Fruit fly (Drosophila melanogaster) whole organism, wandering third instar larva: ENCODE measurements around the gene CG14262.

Source experiments
- Abd-B ChIP-seq: fragments of >200 bp; optimal IDR thresholded peaks from 2 replicates; lab custom pipeline; 2017; ENCODE audit warnings: missing biosample characterization, missing genetic modification characterization
- CG32264 ChIP-seq: fragments of 200-800 bp; sonication (Bioruptor generic); optimal IDR thresholded peaks from 2 replicates; lab custom pipeline; 2016; ENCODE audit warnings: missing biosample characterization, missing genetic modification characterization
- CG9705 ChIP-seq: fragments of 200-800 bp; sonication (Bioruptor generic); optimal IDR thresholded peaks from 2 replicates; lab custom pipeline; 2018; ENCODE audit warnings: missing biosample characterization, mild to moderate bottlenecking, missing genetic modification characterization
- CrebA ChIP-seq: fragments of 200-800 bp; sonication (Bioruptor generic); optimal IDR thresholded peaks from 2 replicates; lab custom pipeline; 2016; ENCODE audit warnings: missing biosample characterization, mild to moderate bottlenecking, missing genetic modification characterization, borderline replicate concordance
- Dfd ChIP-seq: fragments of >200 bp; optimal IDR thresholded peaks from 2 replicates; lab custom pipeline; 2017; ENCODE audit warnings: missing biosample characterization, missing genetic modification characterization
- Dif ChIP-seq: fragments of 200-275, 200-300 bp; sonication (Bioruptor generic); optimal IDR thresholded peaks from 2 replicates; lab custom pipeline; 2018; ENCODE audit warnings: missing biosample characterization, missing genetic modification characterization; ENCODE audit not compliant: partially characterized antibody
- GATAd ChIP-seq: sonication (Bioruptor generic); optimal IDR thresholded peaks from 2 replicates; lab custom pipeline; 2016; ENCODE audit warnings: missing biosample characterization, missing genetic modification characterization
- HLH106 ChIP-seq: fragments of 200-800 bp; optimal IDR thresholded peaks from 3 replicates; lab custom pipeline; 2019; ENCODE audit warnings: missing biosample characterization, mild to moderate bottlenecking, missing genetic modification characterization, moderate library complexity
- Hnf4 ChIP-seq: fragments of 200-800 bp; sonication (Bioruptor generic); optimal IDR thresholded peaks from 2 replicates; lab custom pipeline; 2016; ENCODE audit warnings: missing biosample characterization, mild to moderate bottlenecking, missing genetic modification characterization
- Hr78 ChIP-seq: fragments of >200 bp; optimal IDR thresholded peaks from 2 replicates; lab custom pipeline; 2017; ENCODE audit warnings: missing biosample characterization, missing genetic modification characterization
- Hr83 ChIP-seq: fragments of 200-300 bp; sonication (Bioruptor generic); optimal IDR thresholded peaks from 2 replicates; lab custom pipeline; 2016; ENCODE audit warnings: missing biosample characterization, mild to moderate bottlenecking, missing genetic modification characterization, moderate library complexity; ENCODE audit not compliant: poor library complexity, severe bottlenecking
- Jra ChIP-seq: sonication (Bioruptor generic); optimal IDR thresholded peaks from 2 replicates; lab custom pipeline; 2016; ENCODE audit warnings: missing biosample characterization, missing genetic modification characterization
- Mio ChIP-seq: sonication (Bioruptor generic); optimal IDR thresholded peaks from 2 replicates; lab custom pipeline; 2016; ENCODE audit warnings: missing biosample characterization, missing genetic modification characterization
- Myc ChIP-seq: fragments of >200 bp; optimal IDR thresholded peaks from 2 replicates; lab custom pipeline; 2017
- N ChIP-seq: fragments of >200 bp; optimal IDR thresholded peaks from 2 replicates; lab custom pipeline; 2018; ENCODE audit warnings: missing biosample characterization, missing external identifiers, missing genetic modification characterization
- OdsH ChIP-seq: fragments of 200-800 bp; sonication (Bioruptor generic); optimal IDR thresholded peaks from 2 replicates; lab custom pipeline; 2016; ENCODE audit warnings: missing biosample characterization, mild to moderate bottlenecking, missing genetic modification characterization
- Rel ChIP-seq, 2 experiments: fragments of 200-800 bp; sonication (Bioruptor generic) in 1 of 2; optimal IDR thresholded peaks; 2 replicates in 1 of 2; 3 replicates in 1 of 2; lab custom pipeline; 2016 to 2019; ENCODE audit warnings: mild to moderate bottlenecking in 2 of 2, missing biosample characterization in 2 of 2, missing genetic modification characterization in 2 of 2, moderate library complexity in 1 of 2
- Sp1 ChIP-seq: fragments of 200-800 bp; sonication (Bioruptor generic); optimal IDR thresholded peaks from 3 replicates; lab custom pipeline; 2019; ENCODE audit warnings: missing biosample characterization, mild to moderate bottlenecking, missing genetic modification characterization, moderate library complexity
- Vsx2 ChIP-seq: fragments of 200-300, 225-300 bp; sonication (Bioruptor generic); optimal IDR thresholded peaks from 2 replicates; lab custom pipeline; 2018; ENCODE audit warnings: missing biosample characterization, missing genetic modification characterization; ENCODE audit not compliant: partially characterized antibody
- br ChIP-seq: fragments of 200-800 bp; sonication (Bioruptor generic); optimal IDR thresholded peaks from 2 replicates; lab custom pipeline; 2016; ENCODE audit warnings: missing biosample characterization, missing genetic modification characterization
- brk ChIP-seq: fragments of 200-800 bp; sonication (Bioruptor generic); optimal IDR thresholded peaks from 2 replicates; lab custom pipeline; 2016; ENCODE audit warnings: missing biosample characterization, mild to moderate bottlenecking, missing genetic modification characterization
- dl ChIP-seq, 2 experiments: fragments of 175-275, 200-275 bp in 1 of 2; fragments of 200-275 bp in 1 of 2; sonication (Bioruptor generic); optimal IDR thresholded peaks; lab custom pipeline; 2018; ENCODE audit warnings: mild to moderate bottlenecking in 2 of 2, missing biosample characterization in 2 of 2, missing genetic modification characterization in 2 of 2, moderate library complexity in 2 of 2; ENCODE audit not compliant: partially characterized antibody in 2 of 2, insufficient read depth in 1 of 2
- dmrt93B ChIP-seq: fragments of 200-800 bp; sonication (Bioruptor generic); optimal IDR thresholded peaks from 2 replicates; lab custom pipeline; 2018; ENCODE audit warnings: missing biosample characterization, mild to moderate bottlenecking, missing genetic modification characterization
- dsf ChIP-seq: sonication (Bioruptor generic); optimal IDR thresholded peaks from 2 replicates; lab custom pipeline; 2016; ENCODE audit warnings: missing biosample characterization, missing genetic modification characterization, borderline replicate concordance
- ey ChIP-seq: fragments of 200-800 bp; sonication (Bioruptor generic); optimal IDR thresholded peaks from 2 replicates; lab custom pipeline; 2016; ENCODE audit warnings: missing biosample characterization, missing genetic modification characterization
- foxo ChIP-seq, 2 experiments: fragments of 200-800 bp; sonication (Bioruptor generic); optimal IDR thresholded peaks; 2 replicates in 1 of 2; 3 replicates in 1 of 2; lab custom pipeline; 2016 to 2017; ENCODE audit warnings: missing biosample characterization in 2 of 2, missing genetic modification characterization in 2 of 2
- fru ChIP-seq: fragments of 200-800 bp; sonication (Bioruptor generic); optimal IDR thresholded peaks from 3 replicates; lab custom pipeline; 2016; ENCODE audit warnings: missing biosample characterization, mild to moderate bottlenecking, missing genetic modification characterization
- h ChIP-seq: fragments of 200-800 bp; sonication (Bioruptor generic); optimal IDR thresholded peaks from 3 replicates; lab custom pipeline; 2016; ENCODE audit warnings: missing biosample characterization, mild to moderate bottlenecking, missing genetic modification characterization
- jim ChIP-seq: fragments of 175-275, 200-325 bp; sonication (Bioruptor generic); optimal IDR thresholded peaks from 2 replicates; lab custom pipeline; 2016; ENCODE audit warnings: missing biosample characterization, mild to moderate bottlenecking, missing genetic modification characterization
- lola ChIP-seq: fragments of >200 bp; optimal IDR thresholded peaks from 2 replicates; lab custom pipeline; 2017; ENCODE audit warnings: missing biosample characterization, missing genetic modification characterization
- pan ChIP-seq: fragments of >200 bp; optimal IDR thresholded peaks from 2 replicates; lab custom pipeline; 2017
- psq ChIP-seq: fragments of 200-800 bp; sonication (Bioruptor generic); optimal IDR thresholded peaks from 3 replicates; lab custom pipeline; 2017; ENCODE audit warnings: missing biosample characterization, mild to moderate bottlenecking, missing genetic modification characterization, moderate library complexity
- rgr ChIP-seq: fragments of 200-800 bp; sonication (Bioruptor generic); optimal IDR thresholded peaks from 3 replicates; lab custom pipeline; 2016; ENCODE audit warnings: missing biosample characterization, mild to moderate bottlenecking, missing genetic modification characterization
- sage ChIP-seq: fragments of 200-800 bp; sonication (Bioruptor generic); optimal IDR thresholded peaks from 2 replicates; lab custom pipeline; 2016; ENCODE audit warnings: missing biosample characterization, mild to moderate bottlenecking, missing genetic modification characterization
- sv ChIP-seq: fragments of 200-800 bp; sonication (Bioruptor generic); optimal IDR thresholded peaks from 3 replicates; lab custom pipeline; 2016; ENCODE audit warnings: missing biosample characterization, missing genetic modification characterization
- tai ChIP-seq: sonication (Bioruptor generic); optimal IDR thresholded peaks from 2 replicates; lab custom pipeline; 2016; ENCODE audit warnings: missing biosample characterization, missing genetic modification characterization
- usp ChIP-seq: fragments of >200 bp; optimal IDR thresholded peaks from 2 replicates; lab custom pipeline; 2017; ENCODE audit warnings: missing biosample characterization, missing genetic modification characterization
- woc ChIP-seq: sonication (Bioruptor generic); optimal IDR thresholded peaks from 2 replicates; lab custom pipeline; 2016; ENCODE audit warnings: missing biosample characterization, mild to moderate bottlenecking, missing genetic modification characterization

Gene CG14262

dm6 chr3R:27246264-27246663 is 19.0 kb downstream of the CG14262 start:
- TF ChIP-seq Vsx2 (GFP tag; lab: Kevin White, UChicago) (no peak), dsf (GFP tag; lab: Kevin White, UChicago) (no peak), jim (GFP tag; lab: Kevin White, UChicago) (no peak), Sp1 (GFP tag; lab: Kevin White, UChicago) (peak; percentile 50), OdsH (GFP tag; lab: Kevin White, UChicago) (peak; percentile 45), sv (GFP tag; lab: Kevin White, UChicago) (no peak), h (GFP tag; lab: Kevin White, UChicago) (peak; percentile 21), Rel (GFP tag; optimal IDR thresholded peaks at IDR 0.05; lab: Kevin White, UChicago) (no peak), Rel (tag; optimal IDR thresholded peaks at IDR 0.05; lab: Kevin White, UChicago) (no peak), N (GFP tag; lab: Kevin White, UChicago) (no peak), lola (GFP tag; lab: Kevin White, UChicago) (no peak), CrebA (GFP tag; lab: Kevin White, UChicago) (no peak), usp (GFP tag; lab: Kevin White, UChicago) (no peak), Mio (no peak), Hnf4 (GFP tag; lab: Kevin White, UChicago) (no peak), GATAd (GFP tag; lab: Kevin White, UChicago) (no peak), dl (GFP tag; optimal IDR thresholded peaks at IDR 0.05; lab: Kevin White, UChicago; ENCODE audit: insufficient read depth in 1 of 2, partially characterized antibody in 2 of 2) (no peak), Myc (lab: Kevin White, UChicago) (no peak), HLH106 (tag; lab: Kevin White, UChicago) (peak; percentile 56), Jra (GFP tag; lab: Kevin White, UChicago) (no peak), psq (GFP tag; lab: Kevin White, UChicago) (peak; percentile 37), woc (GFP tag; lab: Kevin White, UChicago) (no peak), Abd-B (no peak), Dif (GFP tag; lab: Kevin White, UChicago) (no peak), rgr (GFP tag; lab: Kevin White, UChicago) (peak; percentile 47), foxo (GFP tag; optimal IDR thresholded peaks at IDR 0.05; lab: Kevin White, UChicago) (peak in 1 of 2 experiments; percentile 46), ey (GFP tag; lab: Kevin White, UChicago) (no peak)

DNA sequence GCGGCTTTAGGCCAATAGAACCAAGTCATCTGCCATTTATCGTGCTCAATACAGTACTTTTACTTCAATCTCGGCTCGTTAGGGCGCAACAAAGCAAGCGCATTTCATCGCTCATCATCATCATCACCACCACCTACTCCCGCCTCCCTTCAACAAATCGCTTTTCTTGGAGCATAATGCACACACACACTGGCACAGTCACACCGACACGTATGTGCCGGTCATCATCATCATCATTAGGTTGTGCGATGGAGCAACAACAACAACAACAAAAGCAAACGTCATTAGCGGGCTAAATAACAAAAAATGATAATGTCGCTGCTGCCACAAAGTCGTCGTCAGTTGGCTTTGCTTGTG is 19.9 kb downstream of the CG14262 start:
- TF ChIP-seq usp (GFP tag; lab: Kevin White, UChicago) (no peak), psq (GFP tag; lab: Kevin White, UChicago) (no peak), Dif (GFP tag; lab: Kevin White, UChicago) (no peak), foxo (GFP tag; optimal IDR thresholded peaks at IDR 0.05; lab: Kevin White, UChicago) (peak in 1 of 2 experiments; percentile 18), sv (GFP tag; lab: Kevin White, UChicago) (no peak), Jra (GFP tag; lab: Kevin White, UChicago) (no peak), rgr (GFP tag; lab: Kevin White, UChicago) (peak; percentile 8), Mio (no peak), jim (GFP tag; lab: Kevin White, UChicago) (no peak)
- TF ChIP-seq, all 38 proteins: peak for 2

DNA sequence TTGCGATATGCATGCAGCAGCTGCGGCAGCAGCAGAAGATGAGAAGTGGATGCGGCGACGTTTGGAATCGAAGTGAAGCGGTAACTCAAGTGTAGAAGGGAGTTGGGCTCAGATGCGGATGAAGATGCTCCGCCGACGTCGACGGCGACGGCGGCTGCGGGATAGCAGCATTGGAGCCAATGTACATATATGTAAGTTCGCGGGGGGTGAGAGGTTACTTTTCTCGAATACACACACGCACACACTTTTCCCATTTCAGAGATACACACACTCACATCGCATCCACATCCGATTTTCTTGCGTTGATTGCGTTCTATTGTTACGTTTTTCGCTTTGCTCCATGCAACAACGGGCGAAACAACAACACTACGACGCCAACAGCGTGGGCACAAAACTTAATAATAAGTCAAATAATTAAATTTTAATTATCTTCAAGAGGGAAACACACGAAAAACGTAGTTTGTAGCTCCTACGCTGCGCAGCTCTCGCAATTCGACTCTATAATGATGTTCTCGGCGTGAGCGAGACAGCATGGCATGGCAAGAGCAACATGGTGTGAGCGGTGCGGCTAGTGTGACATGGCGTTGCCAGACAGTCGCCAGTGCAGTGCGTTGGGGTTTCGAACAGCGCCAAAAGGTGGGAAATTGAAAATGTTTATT is 20.4 kb downstream of the CG14262 start, which contains the start of gene CG18766:
TSS of gene CG18766 (minus strand) at position 508 of the 659 bp plus-strand sequence.
- TF ChIP-seq dmrt93B (GFP tag; lab: Kevin White, UChicago) (no peak), Myc (lab: Kevin White, UChicago) (no peak), lola (GFP tag; lab: Kevin White, UChicago) (no peak), Vsx2 (GFP tag; lab: Kevin White, UChicago) (peak; percentile 21), sv (GFP tag; lab: Kevin White, UChicago) (no peak), Hnf4 (GFP tag; lab: Kevin White, UChicago) (no peak), usp (GFP tag; lab: Kevin White, UChicago) (no peak), CG32264 (GFP tag; lab: Kevin White, UChicago) (no peak), sage (GFP tag; lab: Kevin White, UChicago) (no peak), CG9705 (no peak), GATAd (GFP tag; lab: Kevin White, UChicago) (no peak), Dfd (GFP tag; lab: Kevin White, UChicago) (no peak), Rel (GFP tag; optimal IDR thresholded peaks at IDR 0.05; lab: Kevin White, UChicago) (peak; percentile 50), Rel (tag; optimal IDR thresholded peaks at IDR 0.05; lab: Kevin White, UChicago) (peak; percentile 67), Sp1 (GFP tag; lab: Kevin White, UChicago) (no peak), fru (GFP tag; lab: Kevin White, UChicago) (peak; percentile 6), dl (GFP tag; optimal IDR thresholded peaks at IDR 0.05; lab: Kevin White, UChicago; ENCODE audit: insufficient read depth in 1 of 2, partially characterized antibody in 2 of 2) (no peak), Mio (no peak), pan (no peak), Abd-B (no peak), Dif (GFP tag; lab: Kevin White, UChicago) (peak; percentile 66), ey (GFP tag; lab: Kevin White, UChicago) (peak; percentile 32), tai (no peak), HLH106 (tag; lab: Kevin White, UChicago) (peak; percentile 20), jim (GFP tag; lab: Kevin White, UChicago) (no peak), brk (no peak), Jra (GFP tag; lab: Kevin White, UChicago) (no peak), dsf (GFP tag; lab: Kevin White, UChicago) (no peak), Hr78 (no peak), psq (GFP tag; lab: Kevin White, UChicago) (peak; percentile 33), Hr83 (GFP tag; lab: Kevin White, UChicago) (peak; percentile 79), foxo (GFP tag; optimal IDR thresholded peaks at IDR 0.05; lab: Kevin White, UChicago) (peak in 1 of 2 experiments; percentile 49), N (GFP tag; lab: Kevin White, UChicago) (peak; percentile 32), h (GFP tag; lab: Kevin White, UChicago) (peak; percentile 31), br (peak; percentile 13), woc (GFP tag; lab: Kevin White, UChicago) (no peak), rgr (GFP tag; lab: Kevin White, UChicago) (peak; percentile 31)
